Fruit fly (Drosophila melanogaster) whole organism, embryonic: Measurements from ENCODE around the gene CG42404.

Experiments
- Aef1 ChIP-seq: fragments of 200-800 bp; sonication (Bioruptor generic); IDR thresholded peaks from 3 replicates; pipeline ENCODE4 v1.3.6; 2022; ENCODE audit warnings: missing biosample characterization, missing genetic modification characterization
- Atf6 ChIP-seq: fragments of 200-800 bp; sonication (Bioruptor generic); IDR thresholded peaks from 2 replicates; pipeline ENCODE4 v1.3.6; 2022; ENCODE audit warnings: missing biosample characterization, missing genetic modification characterization
- Bteb2 ChIP-seq: fragments of 200-800 bp; sonication (Bioruptor generic); optimal IDR thresholded peaks from 2 replicates; lab custom pipeline; 2016; ENCODE audit warnings: missing biosample characterization, missing genetic modification characterization
- CG10209 ChIP-seq: fragments of 200-800 bp; sonication (Bioruptor generic); optimal IDR thresholded peaks from 3 replicates; lab custom pipeline; 2017; ENCODE audit warnings: missing biosample characterization, mild to moderate bottlenecking, missing genetic modification characterization, missing genetic modification reagents
- CG11723 ChIP-seq: fragments of 200-800 bp; sonication (Bioruptor generic); optimal IDR thresholded peaks from 2 replicates; lab custom pipeline; 2017; ENCODE audit warnings: missing biosample characterization, mild to moderate bottlenecking, missing genetic modification characterization
- CG12104 ChIP-seq: fragments of 200-800 bp; sonication (Bioruptor generic); optimal IDR thresholded peaks from 3 replicates; lab custom pipeline; 2016; ENCODE audit warnings: missing biosample characterization, missing genetic modification characterization
- CG14710 ChIP-seq: fragments of 200-800 bp; sonication (Bioruptor generic); optimal IDR thresholded peaks from 3 replicates; lab custom pipeline; 2019; ENCODE audit warnings: missing biosample characterization, mild to moderate bottlenecking, missing genetic modification characterization, moderate library complexity
- CG16863 ChIP-seq: fragments of 200-800 bp; sonication (Bioruptor generic); optimal IDR thresholded peaks from 3 replicates; lab custom pipeline; 2016; ENCODE audit warnings: missing biosample characterization, missing genetic modification characterization
- CG17359 ChIP-seq: fragments of 200-800 bp; sonication (Bioruptor generic); optimal IDR thresholded peaks from 3 replicates; lab custom pipeline; 2018; ENCODE audit warnings: missing biosample characterization, mild to moderate bottlenecking, missing genetic modification characterization, moderate library complexity
- CG17612 ChIP-seq: fragments of 200-800 bp; sonication (Bioruptor generic); IDR thresholded peaks from 2 replicates; pipeline ENCODE4 v1.3.6; 2022; ENCODE audit warnings: missing biosample characterization, missing genetic modification characterization
- CG1832 ChIP-seq: fragments of 200-800 bp; sonication (Bioruptor generic); optimal IDR thresholded peaks from 2 replicates; lab custom pipeline; 2017; ENCODE audit warnings: missing biosample characterization, mild to moderate bottlenecking, missing genetic modification characterization, inconsistent platforms
- CG2116 ChIP-seq: fragments of 200-800 bp; sonication (Bioruptor generic); optimal IDR thresholded peaks from 3 replicates; lab custom pipeline; 2018; ENCODE audit warnings: missing biosample characterization, mild to moderate bottlenecking, missing genetic modification characterization
- CG31365 ChIP-seq: fragments of 200-800 bp; sonication (Bioruptor generic); optimal IDR thresholded peaks from 2 replicates; lab custom pipeline; 2018; ENCODE audit warnings: missing biosample characterization, mild to moderate bottlenecking, missing genetic modification characterization
- CG31441 ChIP-seq: fragments of 200-800 bp; sonication (Bioruptor generic); IDR thresholded peaks from 2 replicates; pipeline ENCODE4 v1.3.6; 2022; ENCODE audit warnings: missing biosample characterization, missing genetic modification characterization
- CG7928 ChIP-seq: fragments of 200-800 bp; sonication (Bioruptor generic); optimal IDR thresholded peaks from 2 replicates; lab custom pipeline; 2017; ENCODE audit warnings: missing biosample characterization, mild to moderate bottlenecking, missing genetic modification characterization
- CG8290 ChIP-seq, 3 experiments: fragments of 200-800 bp; sonication (Bioruptor generic); optimal IDR thresholded peaks; 2 replicates each; lab custom pipeline; 2016 to 2019; ENCODE audit warnings: missing biosample characterization in 3 of 3, missing genetic modification characterization in 3 of 3, mild to moderate bottlenecking in 2 of 3, moderate library complexity in 1 of 3
- CG9437 ChIP-seq: fragments of 200-800 bp; sonication (Bioruptor generic); optimal IDR thresholded peaks from 2 replicates; lab custom pipeline; 2018; ENCODE audit warnings: missing biosample characterization, mild to moderate bottlenecking, missing genetic modification characterization
- Doc3 ChIP-seq: fragments of 200-800 bp; sonication (Bioruptor generic); IDR thresholded peaks from 3 replicates; pipeline ENCODE4 v1.3.6; 2022; ENCODE audit warnings: missing biosample characterization, missing genetic modification characterization; ENCODE audit not compliant: partially characterized antibody
- E2f1 ChIP-seq: fragments of 200-800 bp; sonication (Bioruptor generic); IDR thresholded peaks from 2 replicates; pipeline ENCODE4 v1.3.6; 2022; ENCODE audit warnings: missing biosample characterization, missing genetic modification characterization
- HLHmδ ChIP-seq: fragments of 200-800 bp; sonication (Bioruptor generic); optimal IDR thresholded peaks from 2 replicates; lab custom pipeline; 2018; ENCODE audit warnings: missing biosample characterization, mild to moderate bottlenecking, missing genetic modification characterization, moderate library complexity
- Hand ChIP-seq: fragments of 200-800 bp; sonication (Bioruptor generic); optimal IDR thresholded peaks from 2 replicates; lab custom pipeline; 2017; ENCODE audit warnings: mild to moderate bottlenecking, missing biosample characterization, missing genetic modification reagents, missing genetic modification characterization
- Jarid2 ChIP-seq: fragments of 200-800 bp; sonication (Bioruptor generic); optimal IDR thresholded peaks from 3 replicates; lab custom pipeline; 2017; ENCODE audit warnings: mild to moderate bottlenecking, missing biosample characterization, missing genetic modification reagents, missing genetic modification characterization
- MTF-1 ChIP-seq: fragments of 200-800 bp; sonication (Bioruptor generic); optimal IDR thresholded peaks from 2 replicates; lab custom pipeline; 2018; ENCODE audit warnings: missing biosample characterization, mild to moderate bottlenecking, missing genetic modification characterization, borderline replicate concordance
- Scr ChIP-seq: fragments of 200-800 bp; sonication (Bioruptor generic); IDR thresholded peaks from 2 replicates; pipeline ENCODE4 v1.3.6; 2022; ENCODE audit warnings: missing biosample characterization, missing genetic modification characterization; ENCODE audit not compliant: partially characterized antibody
- Six4 ChIP-seq: fragments of 200-800 bp; sonication (Bioruptor generic); optimal IDR thresholded peaks from 2 replicates; lab custom pipeline; 2016; ENCODE audit warnings: missing biosample characterization, missing genetic modification characterization
- Trl ChIP-seq, 3 experiments: fragments of >200 bp in 2 of 3; fragments of 200-800 bp in 1 of 3; sonication (Bioruptor generic) in 1 of 3; optimal IDR thresholded peaks; 2 replicates in 1 of 3; 3 replicates in 2 of 3; lab custom pipeline; 2016 to 2017; ENCODE audit warnings: missing biosample characterization in 1 of 3, missing genetic modification characterization in 1 of 3
- Usf ChIP-seq: fragments of 200-800 bp; sonication (Bioruptor generic); optimal IDR thresholded peaks from 2 replicates; lab custom pipeline; 2017; ENCODE audit warnings: missing genotype, missing biosample characterization, missing genetic modification characterization
- YL-1 ChIP-seq: fragments of 200-800 bp; sonication (Bioruptor generic); optimal IDR thresholded peaks from 3 replicates; lab custom pipeline; 2017; ENCODE audit warnings: missing biosample characterization, mild to moderate bottlenecking, missing genetic modification characterization
- bsh ChIP-seq, 2 experiments: fragments of 200-800 bp; sonication (Bioruptor generic); optimal IDR thresholded peaks; 2 replicates each; lab custom pipeline; 2017 to 2018; ENCODE audit warnings: mild to moderate bottlenecking in 2 of 2, missing biosample characterization in 2 of 2, missing genetic modification characterization in 2 of 2, moderate library complexity in 1 of 2
- cad ChIP-seq: fragments of >200 bp; optimal IDR thresholded peaks from 2 replicates; lab custom pipeline; 2017; ENCODE audit warnings: missing biosample characterization, missing genetic modification characterization
- caup ChIP-seq: fragments of 200-800 bp; sonication (Bioruptor generic); optimal IDR thresholded peaks from 3 replicates; lab custom pipeline; 2017; ENCODE audit warnings: missing biosample characterization, mild to moderate bottlenecking, missing genetic modification characterization, moderate library complexity; ENCODE audit not compliant: severe bottlenecking
- cg ChIP-seq: fragments of 200-800 bp; sonication (Bioruptor generic); optimal IDR thresholded peaks from 3 replicates; lab custom pipeline; 2019; ENCODE audit warnings: missing biosample characterization, mild to moderate bottlenecking, missing genetic modification characterization, moderate library complexity
- ewg ChIP-seq: fragments of 200-800 bp; sonication (Bioruptor generic); optimal IDR thresholded peaks from 3 replicates; lab custom pipeline; 2017; ENCODE audit warnings: mild to moderate bottlenecking, missing biosample characterization, missing genetic modification reagents, missing genetic modification characterization
- fd3F ChIP-seq: fragments of 200-800 bp; sonication (Bioruptor generic); optimal IDR thresholded peaks from 2 replicates; lab custom pipeline; 2018; ENCODE audit warnings: missing biosample characterization, mild to moderate bottlenecking, missing genetic modification characterization, moderate library complexity
- gcm2 ChIP-seq: fragments of 200-800 bp; sonication (Bioruptor generic); optimal IDR thresholded peaks from 2 replicates; lab custom pipeline; 2016; ENCODE audit warnings: missing biosample characterization, missing genetic modification characterization
- hth ChIP-seq: fragments of >200 bp; optimal IDR thresholded peaks from 2 replicates; lab custom pipeline; 2017; ENCODE audit warnings: inconsistent platforms
- kay ChIP-seq: fragments of 200-800 bp; sonication (Bioruptor generic); optimal IDR thresholded peaks from 2 replicates; lab custom pipeline; 2016; ENCODE audit warnings: missing biosample characterization, missing genetic modification characterization
- lbe ChIP-seq: fragments of 200-800 bp; sonication (Bioruptor generic); optimal IDR thresholded peaks from 2 replicates; lab custom pipeline; 2016; ENCODE audit warnings: missing biosample characterization, mild to moderate bottlenecking, missing genetic modification characterization
- mirr ChIP-seq: fragments of 200-800 bp; sonication (Bioruptor generic); optimal IDR thresholded peaks from 3 replicates; lab custom pipeline; 2018; ENCODE audit warnings: missing biosample characterization, mild to moderate bottlenecking, missing genetic modification characterization
- sens ChIP-seq: fragments of 200-800 bp; sonication (Bioruptor generic); peaks from one replicate; lab custom pipeline; 2016; ENCODE audit warnings: missing biosample characterization, missing genetic modification characterization
- sens-2 ChIP-seq: fragments of 200-800 bp; sonication (Bioruptor generic); IDR thresholded peaks from 2 replicates; pipeline ENCODE4 v1.3.6; 2022; ENCODE audit warnings: missing biosample characterization, missing genetic modification characterization
- stc ChIP-seq: fragments of 200-800 bp; sonication (Bioruptor generic); IDR thresholded peaks from 2 replicates; pipeline ENCODE4 v1.3.6; 2022; ENCODE audit warnings: missing biosample characterization, missing genetic modification characterization
- stwl ChIP-seq: fragments of 200-800 bp; sonication (Bioruptor generic); optimal IDR thresholded peaks from 3 replicates; lab custom pipeline; 2018; ENCODE audit warnings: missing biosample characterization, mild to moderate bottlenecking, missing genetic modification characterization, moderate library complexity
- tgo ChIP-seq: fragments of 200-800 bp; sonication (Bioruptor generic); IDR thresholded peaks from 3 replicates; pipeline ENCODE4 v1.3.6; 2022; ENCODE audit warnings: missing biosample characterization, missing genetic modification characterization
- ttk ChIP-seq: fragments of 200-800 bp; sonication (Bioruptor generic); IDR thresholded peaks from 2 replicates; pipeline ENCODE4 v2.1.2; 2022; ENCODE audit warnings: missing biosample characterization, missing genetic modification characterization
- twi ChIP-seq: fragments of 200-800 bp; optimal IDR thresholded peaks from 2 replicates; lab custom pipeline; 2019; ENCODE audit warnings: missing biosample characterization, mild to moderate bottlenecking, missing genetic modification characterization, moderate library complexity
- zen2 ChIP-seq: fragments of 200-800 bp; sonication (Bioruptor generic); IDR thresholded peaks from 3 replicates; pipeline ENCODE4 v1.3.6; 2022; ENCODE audit warnings: missing biosample characterization, missing genetic modification characterization; ENCODE audit not compliant: partially characterized antibody

Gene CG42404

DNA sequence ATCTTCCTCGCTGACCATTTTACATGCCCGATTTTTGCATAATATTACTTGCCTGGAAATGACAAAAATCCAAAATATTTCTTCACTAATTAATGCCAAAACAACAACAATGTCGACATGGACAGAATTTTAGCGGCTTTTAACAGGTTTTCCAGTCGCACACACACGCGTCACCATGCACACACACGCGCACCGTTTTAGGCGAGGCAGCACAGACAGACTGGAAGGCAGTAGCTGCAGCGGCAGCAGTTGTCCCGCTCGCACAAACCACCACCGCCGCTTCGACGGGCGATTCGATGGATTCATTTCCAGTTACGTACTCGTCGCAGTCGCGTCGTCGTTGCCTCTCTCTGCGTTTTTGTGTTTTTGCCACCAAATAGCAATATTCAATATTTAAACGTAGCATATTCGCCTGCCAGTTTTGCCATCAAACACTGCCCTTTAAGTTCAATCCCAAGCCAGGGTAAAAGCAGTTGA lies 40.8 kb downstream of the CG42404 start, which contains the start of gene CG45218 (continued):
- TF ChIP-seq CG31441 (GFP tag; lab: Robert Waterston, UW) (no peak), Trl (optimal IDR thresholded peaks at IDR 0.05; lab: Kevin White, UChicago) (peak in 1 of 2 experiments; percentile 14), Trl (GFP tag; optimal IDR thresholded peaks at IDR 0.05; lab: Kevin White, UChicago) (no peak), Scr (GFP tag; lab: Robert Waterston, UW) (no peak), stwl (tag; lab: Kevin White, UChicago) (no peak), ewg (peak; percentile 28), MTF-1 (GFP tag; lab: Kevin White, UChicago) (peak; percentile 44), YL-1 (GFP tag; lab: Kevin White, UChicago) (peak; percentile 19), Aef1 (no peak), caup (GFP tag; lab: Kevin White, UChicago) (peak; percentile 2), bsh (GFP tag; optimal IDR thresholded peaks at IDR 0.05; lab: Kevin White, UChicago) (no peak), CG7928 (GFP tag; lab: Kevin White, UChicago) (no peak), CG16863 (GFP tag; lab: Kevin White, UChicago) (no peak), sens (peak; percentile 68), lbe (GFP tag; lab: Kevin White, UChicago) (no peak), mirr (peak; percentile 62), Hand (GFP tag; lab: Kevin White, UChicago) (no peak), stc (GFP tag; lab: Robert Waterston, UW) (no peak), ttk (no peak), kay (GFP tag; lab: Kevin White, UChicago) (peak; percentile 51), CG12104 (GFP tag; lab: Kevin White, UChicago) (no peak), sens-2 (GFP tag; lab: Robert Waterston, UW) (no peak), CG31365 (tag; lab: Kevin White, UChicago) (no peak), zen2 (GFP tag; lab: Robert Waterston, UW) (no peak), hth (lab: Kevin White, UChicago) (no peak), gcm2 (peak; percentile 12), Jarid2 (peak; percentile 54), fd3F (no peak), CG10209 (GFP tag; lab: Kevin White, UChicago) (no peak), Atf6 (GFP tag; lab: Robert Waterston, UW) (no peak), HLHmδ (GFP tag; lab: Kevin White, UChicago) (peak; percentile 53), CG17612 (no peak), tgo (no peak), cg (GFP tag; lab: Kevin White, UChicago) (peak; percentile 95), Usf (GFP tag; lab: Kevin White, UChicago) (no peak), CG8290 (GFP tag; optimal IDR thresholded peaks at IDR 0.05; lab: Kevin White, UChicago) (no peak), CG8290 (tag; optimal IDR thresholded peaks at IDR 0.05; lab: Kevin White, UChicago) (peak in 1 of 2 experiments; percentile 35), CG14710 (tag; lab: Kevin White, UChicago) (no peak), Doc3 (GFP tag; lab: Robert Waterston, UW) (no peak), CG17359 (no peak), Six4 (GFP tag; lab: Kevin White, UChicago) (no peak), cad (GFP tag; lab: Kevin White, UChicago) (no peak), CG11723 (GFP tag; lab: Kevin White, UChicago) (no peak), E2f1 (no peak), CG2116 (GFP tag; lab: Kevin White, UChicago) (no peak), twi (tag; lab: Kevin White, UChicago) (no peak), CG9437 (peak; percentile 72), Bteb2 (GFP tag; lab: Kevin White, UChicago) (no peak), CG1832 (GFP tag; lab: Kevin White, UChicago) (peak; percentile 90)
- TF ChIP-seq, all 482 proteins: peak for 48
